Worm (Caenorhabditis elegans) whole organism, L4/young adult: Measurements from ENCODE around the gene clec-59.

Experiments
- W03F9.2 ChIP-seq: fragments of 150-350 bp; optimal IDR thresholded peaks from 2 replicates; lab custom pipeline; 2014; ENCODE audit warnings: missing biosample characterization, missing genetic modification characterization
- him-1 ChIP-seq: sonication (generic microtip); optimal IDR thresholded peaks from 2 replicates; lab custom pipeline; 2016; ENCODE audit warnings: missing genotype, missing genetic modification reagents, missing genetic modification characterization, missing compliant biosample characterization

DNA sequence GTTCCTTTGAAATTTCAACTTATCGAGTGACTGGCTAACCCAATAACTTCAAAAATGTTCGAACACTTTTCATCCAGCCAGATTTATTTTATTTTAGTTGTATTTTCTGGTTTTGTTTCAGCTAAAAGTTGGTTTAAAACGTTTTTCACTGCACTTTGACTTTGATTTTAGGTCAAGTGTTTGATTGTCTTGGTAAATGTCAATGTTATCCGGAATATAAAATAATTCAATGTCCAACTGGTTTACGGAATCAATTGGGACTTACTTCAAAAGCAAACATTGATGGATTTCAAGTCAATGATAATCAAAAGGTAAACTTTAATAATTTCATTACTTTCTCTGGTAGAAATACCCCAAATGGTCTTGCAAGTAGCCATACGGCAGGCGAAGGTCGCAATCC lies 4.6 kb upstream of the clec-59 start:
- TF ChIP-seq him-1 = no peak
- no peak for TF ChIP-seq W03F9.2 (tag; lab: Kevin White, UChicago)
